Fruit fly (Drosophila melanogaster) whole organism, embryonic: ENCODE results near the gene Cpsf5.

Experiments
- Blimp-1 ChIP-seq: fragments of 200-800 bp; sonication (Bioruptor generic); optimal IDR thresholded peaks from 3 replicates; lab custom pipeline; 2018; ENCODE audit warnings: missing biosample characterization, missing genetic modification characterization, mild to moderate bottlenecking, moderate library complexity, missing genetic modification reagents
- Bteb2 ChIP-seq: fragments of 200-800 bp; sonication (Bioruptor generic); optimal IDR thresholded peaks from 2 replicates; lab custom pipeline; 2016; ENCODE audit warnings: missing biosample characterization, missing genetic modification characterization
- C15 ChIP-seq: fragments of 200-800 bp; sonication (Bioruptor generic); IDR thresholded peaks from 3 replicates; pipeline ENCODE4 v1.3.6; 2022; ENCODE audit warnings: missing biosample characterization, missing genetic modification characterization
- CG10431 ChIP-seq: fragments of 200-800 bp; sonication (Bioruptor generic); optimal IDR thresholded peaks from 3 replicates; lab custom pipeline; 2018; ENCODE audit warnings: missing biosample characterization, mild to moderate bottlenecking, missing genetic modification characterization
- CG11085 ChIP-seq: fragments of 200-800 bp; sonication (Bioruptor generic); IDR thresholded peaks from 2 replicates; pipeline ENCODE4 v1.3.6; 2022; ENCODE audit warnings: missing biosample characterization, missing genetic modification characterization
- CG11456 ChIP-seq: fragments of 200-800 bp; sonication (Bioruptor generic); IDR thresholded peaks from 3 replicates; pipeline ENCODE4 v1.3.6; 2022; ENCODE audit warnings: missing biosample characterization, missing genetic modification characterization
- CG11696 ChIP-seq: fragments of 200-800 bp; sonication (Bioruptor generic); IDR thresholded peaks from 2 replicates; pipeline ENCODE4 v1.3.6; 2022; ENCODE audit warnings: missing biosample characterization, missing genetic modification characterization
- CG13775 ChIP-seq: fragments of 200-800 bp; sonication (Bioruptor generic); optimal IDR thresholded peaks from 3 replicates; lab custom pipeline; 2017; ENCODE audit warnings: missing biosample characterization, mild to moderate bottlenecking, missing genetic modification characterization
- CG1647 ChIP-seq: fragments of 200-800 bp; sonication (Bioruptor generic); optimal IDR thresholded peaks from 3 replicates; lab custom pipeline; 2016; ENCODE audit warnings: missing biosample characterization, missing genetic modification characterization
- CG16779 ChIP-seq: fragments of 200-800 bp; sonication (Bioruptor generic); IDR thresholded peaks from 2 replicates; pipeline ENCODE4 v1.3.6; 2022; ENCODE audit warnings: missing biosample characterization, missing genetic modification characterization
- CG18599 ChIP-seq: fragments of 200-800 bp; sonication (Bioruptor generic); optimal IDR thresholded peaks from 3 replicates; lab custom pipeline; 2017; ENCODE audit warnings: missing biosample characterization, missing genetic modification characterization, mild to moderate bottlenecking, moderate library complexity, missing genetic modification reagents
- CG31441 ChIP-seq: fragments of 200-800 bp; sonication (Bioruptor generic); IDR thresholded peaks from 2 replicates; pipeline ENCODE4 v1.3.6; 2022; ENCODE audit warnings: missing biosample characterization, missing genetic modification characterization
- CG3281 ChIP-seq: fragments of 200-800 bp; sonication (Bioruptor generic); optimal IDR thresholded peaks from 3 replicates; lab custom pipeline; 2017; ENCODE audit warnings: missing biosample characterization, mild to moderate bottlenecking, missing genetic modification characterization
- CG34422 ChIP-seq: fragments of 200-800 bp; sonication (Bioruptor generic); IDR thresholded peaks from 3 replicates; pipeline ENCODE4 v1.3.6; 2022; ENCODE audit warnings: missing biosample characterization, missing genetic modification characterization
- CG6254 ChIP-seq: fragments of 200-800 bp; sonication (Bioruptor generic); optimal IDR thresholded peaks from 3 replicates; lab custom pipeline; 2017; ENCODE audit warnings: mild to moderate bottlenecking, missing biosample characterization, missing genetic modification reagents, missing genetic modification characterization
- CG6791 ChIP-seq: fragments of 200-800 bp; sonication (Bioruptor generic); IDR thresholded peaks from 3 replicates; pipeline ENCODE4 v1.3.6; 2022; ENCODE audit warnings: missing biosample characterization, missing genetic modification characterization; ENCODE audit not compliant: partially characterized antibody
- CG6854 ChIP-seq: fragments of 200-800 bp; sonication (Bioruptor generic); optimal IDR thresholded peaks from 3 replicates; lab custom pipeline; 2017; ENCODE audit warnings: missing biosample characterization, mild to moderate bottlenecking, missing genetic modification characterization
- CG7556 ChIP-seq: fragments of 200-800 bp; sonication (Bioruptor generic); optimal IDR thresholded peaks from 2 replicates; lab custom pipeline; 2017; ENCODE audit warnings: missing biosample characterization, mild to moderate bottlenecking, missing genetic modification characterization
- CG7928 ChIP-seq: fragments of 200-800 bp; sonication (Bioruptor generic); optimal IDR thresholded peaks from 2 replicates; lab custom pipeline; 2017; ENCODE audit warnings: missing biosample characterization, mild to moderate bottlenecking, missing genetic modification characterization
- CG9437 ChIP-seq: fragments of 200-800 bp; sonication (Bioruptor generic); optimal IDR thresholded peaks from 2 replicates; lab custom pipeline; 2018; ENCODE audit warnings: missing biosample characterization, mild to moderate bottlenecking, missing genetic modification characterization
- CG9797 ChIP-seq: fragments of 200-800 bp; sonication (Bioruptor generic); optimal IDR thresholded peaks from 3 replicates; lab custom pipeline; 2018; ENCODE audit warnings: missing biosample characterization, mild to moderate bottlenecking, missing genetic modification characterization
- CG9817 ChIP-seq: fragments of 200-800 bp; sonication (Bioruptor generic); optimal IDR thresholded peaks from 2 replicates; lab custom pipeline; 2018; ENCODE audit warnings: missing biosample characterization, mild to moderate bottlenecking, missing genetic modification characterization, moderate library complexity
- Eip74EF ChIP-seq, 2 experiments: fragments of 200-800 bp in 1 of 2; fragments of >200 bp in 1 of 2; sonication (Bioruptor generic) in 1 of 2; optimal IDR thresholded peaks; 2 replicates each; lab custom pipeline; 2017 to 2019; ENCODE audit warnings: missing biosample characterization in 2 of 2, missing genetic modification characterization in 2 of 2, mild to moderate bottlenecking in 1 of 2, moderate library complexity in 1 of 2
- Hey ChIP-seq: fragments of 200-800 bp; sonication (Bioruptor generic); optimal IDR thresholded peaks from 3 replicates; lab custom pipeline; 2018; ENCODE audit warnings: missing biosample characterization, mild to moderate bottlenecking, missing genetic modification characterization
- Hr39 ChIP-seq: fragments of >200 bp; optimal IDR thresholded peaks from 2 replicates; lab custom pipeline; 2017
- MTF-1 ChIP-seq: fragments of 200-800 bp; sonication (Bioruptor generic); optimal IDR thresholded peaks from 2 replicates; lab custom pipeline; 2018; ENCODE audit warnings: missing biosample characterization, mild to moderate bottlenecking, missing genetic modification characterization, borderline replicate concordance
- Mad ChIP-seq: fragments of 200-800 bp; sonication (Bioruptor generic); optimal IDR thresholded peaks from 2 replicates; lab custom pipeline; 2016; ENCODE audit warnings: missing biosample characterization, missing genetic modification characterization
- NFAT ChIP-seq: fragments of 200-800 bp; sonication (Bioruptor generic); IDR thresholded peaks from 2 replicates; pipeline ENCODE4 v1.3.6; 2022; ENCODE audit warnings: missing biosample characterization, missing genetic modification characterization
- Ravus ChIP-seq: fragments of 200-800 bp; sonication (Bioruptor generic); IDR thresholded peaks from 2 replicates; pipeline ENCODE4 v1.3.6; 2022; ENCODE audit warnings: missing biosample characterization, missing genetic modification characterization
- Rfx ChIP-seq: fragments of 200-800 bp; sonication (Bioruptor generic); IDR thresholded peaks from 2 replicates; pipeline ENCODE4 v1.3.6; 2022; ENCODE audit warnings: missing biosample characterization, missing genetic modification characterization
- Side ChIP-seq: fragments of 200-800 bp; sonication (Bioruptor generic); optimal IDR thresholded peaks from 2 replicates; lab custom pipeline; 2016; ENCODE audit warnings: missing biosample characterization, missing genetic modification characterization
- TFAM ChIP-seq: fragments of 200-800 bp; sonication (Bioruptor generic); optimal IDR thresholded peaks from 2 replicates; lab custom pipeline; 2017; ENCODE audit warnings: missing biosample characterization, missing genetic modification characterization, inconsistent platforms
- ase ChIP-seq: fragments of 200-800 bp; sonication (Bioruptor generic); IDR thresholded peaks from 3 replicates; pipeline ENCODE4 v1.3.6; 2022; ENCODE audit warnings: missing biosample characterization, missing genetic modification characterization
- ash1 ChIP-seq: fragments of 200-800 bp; sonication (Bioruptor generic); optimal IDR thresholded peaks from 2 replicates; lab custom pipeline; 2018; ENCODE audit warnings: missing biosample characterization, mild to moderate bottlenecking, missing genetic modification characterization
- ato ChIP-seq: fragments of 200-800 bp; sonication (Bioruptor generic); IDR thresholded peaks from 2 replicates; pipeline ENCODE4 v1.3.6; 2022; ENCODE audit warnings: missing biosample characterization, missing genetic modification characterization; ENCODE audit not compliant: partially characterized antibody
- cato ChIP-seq: fragments of 200-800 bp; sonication (Bioruptor generic); optimal IDR thresholded peaks from 2 replicates; lab custom pipeline; 2016; ENCODE audit warnings: missing biosample characterization, missing genetic modification characterization, borderline replicate concordance
- chinmo ChIP-seq: fragments of 200-800 bp; sonication (Bioruptor generic); IDR thresholded peaks from 4 replicates; pipeline ENCODE4 v1.3.6; 2022; ENCODE audit warnings: missing biosample characterization, missing genetic modification characterization; ENCODE audit not compliant: partially characterized antibody
- chm ChIP-seq: fragments of 200-800 bp; sonication (Bioruptor generic); IDR thresholded peaks from 2 replicates; pipeline ENCODE4 v1.3.6; 2022; ENCODE audit warnings: missing biosample characterization, missing genetic modification characterization
- chn ChIP-seq: fragments of 200-800 bp; sonication (Bioruptor generic); optimal IDR thresholded peaks from 2 replicates; lab custom pipeline; 2016; ENCODE audit warnings: missing biosample characterization, missing genetic modification characterization
- dm ChIP-seq: fragments of 200-800 bp; sonication (Bioruptor generic); optimal IDR thresholded peaks from 3 replicates; lab custom pipeline; 2016; ENCODE audit warnings: missing biosample characterization, missing genetic modification characterization
- en ChIP-seq: fragments of 200-800 bp; sonication (Bioruptor generic); optimal IDR thresholded peaks from 2 replicates; lab custom pipeline; 2016; ENCODE audit warnings: missing biosample characterization, missing genetic modification characterization
- fu2 ChIP-seq: fragments of 200-800 bp; sonication (Bioruptor generic); optimal IDR thresholded peaks from 2 replicates; lab custom pipeline; 2016; ENCODE audit warnings: missing biosample characterization, missing genetic modification characterization
- psq ChIP-seq: fragments of 200-800 bp; sonication (Bioruptor generic); optimal IDR thresholded peaks from 2 replicates; lab custom pipeline; 2017; ENCODE audit warnings: missing biosample characterization, missing genetic modification characterization
- tap ChIP-seq: fragments of 200-800 bp; optimal IDR thresholded peaks from 3 replicates; lab custom pipeline; 2019; ENCODE audit warnings: missing biosample characterization, mild to moderate bottlenecking, missing genetic modification characterization, moderate library complexity
- ttk ChIP-seq: fragments of 200-800 bp; sonication (Bioruptor generic); IDR thresholded peaks from 2 replicates; pipeline ENCODE4 v2.1.2; 2022; ENCODE audit warnings: missing biosample characterization, missing genetic modification characterization
- tup ChIP-seq: fragments of 200-800 bp; sonication (Bioruptor generic); optimal IDR thresholded peaks from 2 replicates; lab custom pipeline; 2016; ENCODE audit warnings: missing biosample characterization, mild to moderate bottlenecking, missing genetic modification characterization, moderate library complexity
- vfl ChIP-seq: fragments of 200-800 bp; sonication (Bioruptor generic); optimal IDR thresholded peaks from 2 replicates; lab custom pipeline; 2016; ENCODE audit warnings: missing biosample characterization, missing genetic modification characterization
- yki ChIP-seq: fragments of >200 bp; optimal IDR thresholded peaks from 3 replicates; lab custom pipeline; 2018
- zf30C ChIP-seq: fragments of 200-800 bp; sonication (Bioruptor generic); optimal IDR thresholded peaks from 3 replicates; lab custom pipeline; 2018; ENCODE audit warnings: missing biosample characterization, mild to moderate bottlenecking, missing genetic modification characterization

Gene Cpsf5

dm6 chr3L:9377198-9378035 lies 33.4 kb upstream of the Cpsf5 start, which contains the start of gene Hsp26 (continued):
- peak; percentile 73 for TF ChIP-seq ttk (GFP tag; lab: Robert Waterston, UW)
- TF ChIP-seq fu2 (GFP tag; lab: Kevin White, UChicago), result peak; percentile 83
- peak; percentile 45 for TF ChIP-seq tup (GFP tag; lab: Kevin White, UChicago)
- TF ChIP-seq CG13775, result peak; percentile 73
- peak; percentile 75 for TF ChIP-seq cato
- peak; percentile 71 for TF ChIP-seq CG6254 (GFP tag; lab: Kevin White, UChicago)
- TF ChIP-seq CG9437 (GFP tag; lab: Kevin White, UChicago), result peak; percentile 74
- TF ChIP-seq CG11085, result 0 out of 2 replicates have a peak, but pooled peaks have one; percentile 23
- peak; percentile 86; the same call in 2 of the 4 replicates for TF ChIP-seq chinmo (GFP tag; lab: Robert Waterston, UW)
- peak; percentile 94 for TF ChIP-seq chm (GFP tag; lab: Robert Waterston, UW)
- TF ChIP-seq Ravus (GFP tag; lab: Robert Waterston, UW), result peak; percentile 32; the same call in 1 of the 2 replicates
- TF ChIP-seq CG31441, result peak; percentile 88
- TF ChIP-seq CG11456 (GFP tag; lab: Robert Waterston, UW), result peak; percentile 61; the same call in 1 of the 3 replicates
- peak; percentile 49; the same call in 1 of the 2 replicates for TF ChIP-seq NFAT (GFP tag; lab: Robert Waterston, UW)
- peak; percentile 52 for TF ChIP-seq MTF-1
- TF ChIP-seq ato (GFP tag; lab: Robert Waterston, UW), result no peak
- no peak for TF ChIP-seq CG9797 (GFP tag; lab: Kevin White, UChicago)
- TF ChIP-seq en, result peak; percentile 88
- peak; percentile 16 for TF ChIP-seq CG7928 (GFP tag; lab: Kevin White, UChicago)
- TF ChIP-seq Eip74EF (GFP tag; optimal IDR thresholded peaks at IDR 0.05; lab: Kevin White, UChicago), result peak in 1 of 2 experiments; percentile 80
- peak; percentile 70 for TF ChIP-seq vfl (GFP tag; lab: Kevin White, UChicago)
- TF ChIP-seq dm (GFP tag; lab: Kevin White, UChicago), result peak; percentile 64
- peak; percentile 89 for TF ChIP-seq CG7556
- no peak; the same call in 1 of the 2 replicates for TF ChIP-seq CG16779 (GFP tag; lab: Robert Waterston, UW)
- TF ChIP-seq Blimp-1 (GFP tag; lab: Kevin White, UChicago), result peak; percentile 84
- TF ChIP-seq CG18599 (GFP tag; lab: Kevin White, UChicago), result peak; percentile 84
- TF ChIP-seq Side, result peak; percentile 90
- no peak for TF ChIP-seq Hr39
- TF ChIP-seq chn (GFP tag; lab: Kevin White, UChicago), result peak; percentile 79
- TF ChIP-seq ase (GFP tag; lab: Robert Waterston, UW), result peak; percentile 78
- no peak for TF ChIP-seq TFAM
- TF ChIP-seq psq (GFP tag; lab: Kevin White, UChicago), result peak; percentile 64
- TF ChIP-seq CG6791 (GFP tag; lab: Robert Waterston, UW), result no peak
- peak; percentile 86; the same call in 2 of the 3 replicates for TF ChIP-seq CG34422 (GFP tag; lab: Robert Waterston, UW)
- peak; percentile 61 for TF ChIP-seq Mad (GFP tag; lab: Kevin White, UChicago)
- peak; percentile 58 for TF ChIP-seq CG1647 (GFP tag; lab: Kevin White, UChicago)
- peak; percentile 84 for TF ChIP-seq CG3281
- TF ChIP-seq tap, result peak; percentile 71
- TF ChIP-seq CG11696 (GFP tag; lab: Robert Waterston, UW), result peak; percentile 65
- TF ChIP-seq zf30C (GFP tag; lab: Kevin White, UChicago), result peak; percentile 90
- TF ChIP-seq C15 (GFP tag; lab: Robert Waterston, UW), result peak; percentile 54; the same call in 1 of the 3 replicates
- TF ChIP-seq CG6854, result peak; percentile 73
- TF ChIP-seq yki, result peak; percentile 10
- no peak for TF ChIP-seq ash1
- TF ChIP-seq Hey (tag; lab: Kevin White, UChicago), result no peak
- peak; percentile 83 for TF ChIP-seq Rfx
- TF ChIP-seq Bteb2 (GFP tag; lab: Kevin White, UChicago), result peak; percentile 83
- TF ChIP-seq CG9817 (tag; lab: Kevin White, UChicago), result peak; percentile 52
- no peak for TF ChIP-seq CG10431 (GFP tag; lab: Kevin White, UChicago)
